Fruit fly (Drosophila melanogaster) whole organism, adult: Measurements from ENCODE around the gene CG14431.
A peak's percentile ranks its signal among the peaks of the same experiment; 100 is the strongest.

Experiments used
- CG5204 ChIP-seq: fragments of 200-800 bp; sonication (Bioruptor generic); optimal IDR thresholded peaks from 2 replicates; lab custom pipeline; 2016; ENCODE audit warnings: missing biosample characterization, missing genetic modification characterization
- CG7045 ChIP-seq: fragments of 200-800 bp; sonication (Bioruptor generic); optimal IDR thresholded peaks from 2 replicates; lab custom pipeline; 2017; ENCODE audit warnings: missing biosample characterization, mild to moderate bottlenecking, missing genetic modification characterization
- Crg-1 ChIP-seq: fragments of 200-800 bp; sonication (Bioruptor generic); optimal IDR thresholded peaks from 2 replicates; lab custom pipeline; 2016; ENCODE audit warnings: missing biosample characterization, missing genetic modification characterization
- cnc ChIP-seq, 2 experiments: fragments of >200 bp; optimal IDR thresholded peaks; 2 replicates each; lab custom pipeline; 2017
- kay ChIP-seq: fragments of 200-800 bp; sonication (Bioruptor generic); peaks from one replicate; lab custom pipeline; 2016; ENCODE audit warnings: missing biosample characterization, missing genetic modification characterization, borderline replicate concordance
- ovo ChIP-seq: fragments of 200-800 bp; sonication (Bioruptor generic); optimal IDR thresholded peaks from 2 replicates; lab custom pipeline; 2016; ENCODE audit warnings: missing biosample characterization, missing genetic modification characterization
- pad ChIP-seq: fragments of 200-800 bp; sonication (Bioruptor generic); optimal IDR thresholded peaks from 3 replicates; lab custom pipeline; 2017; ENCODE audit warnings: missing biosample characterization, missing genetic modification characterization, mild to moderate bottlenecking, moderate library complexity, missing genetic modification reagents
- tj ChIP-seq: fragments of 200-800 bp; sonication (Bioruptor generic); optimal IDR thresholded peaks from 3 replicates; lab custom pipeline; 2017; ENCODE audit warnings: missing biosample characterization, mild to moderate bottlenecking, missing genetic modification characterization, moderate library complexity
- toe ChIP-seq: fragments of 200-800 bp; sonication (Bioruptor generic); optimal IDR thresholded peaks from 2 replicates; lab custom pipeline; 2016; ENCODE audit warnings: missing biosample characterization, missing genetic modification characterization

dm6 chrX:6993753-6994152 is 85.7 kb downstream of the CG14431 start:
- TF ChIP-seq kay (GFP tag; lab: Kevin White, UChicago) (no peak), ovo (peak; percentile 23), CG7045 (peak; percentile 11), tj (GFP tag; lab: Kevin White, UChicago) (peak; percentile 95), toe (GFP tag; lab: Kevin White, UChicago) (no peak), pad (peak; percentile 78), Crg-1 (GFP tag; lab: Kevin White, UChicago) (peak; percentile 54), cnc (optimal IDR thresholded peaks at IDR 0.05; lab: Kevin White, UChicago) (no peak), CG5204 (GFP tag; lab: Kevin White, UChicago) (peak; percentile 32)
